Fruit fly (Drosophila melanogaster) whole organism: ENCODE data around the gene CG14362.

ENCODE experiments used
- CG8478 ChIP-seq: fragments of >200 bp; optimal IDR thresholded peaks from 2 replicates; lab custom pipeline; 2018; ENCODE audit warnings: inconsistent platforms
- Dll ChIP-seq: fragments of >200 bp; optimal IDR thresholded peaks from 2 replicates; lab custom pipeline; 2017
- usp ChIP-seq: fragments of >200 bp; optimal IDR thresholded peaks from 2 replicates; lab custom pipeline; 2017; ENCODE audit warnings: missing biosample characterization, missing genetic modification characterization, mixed read lengths

DNA sequence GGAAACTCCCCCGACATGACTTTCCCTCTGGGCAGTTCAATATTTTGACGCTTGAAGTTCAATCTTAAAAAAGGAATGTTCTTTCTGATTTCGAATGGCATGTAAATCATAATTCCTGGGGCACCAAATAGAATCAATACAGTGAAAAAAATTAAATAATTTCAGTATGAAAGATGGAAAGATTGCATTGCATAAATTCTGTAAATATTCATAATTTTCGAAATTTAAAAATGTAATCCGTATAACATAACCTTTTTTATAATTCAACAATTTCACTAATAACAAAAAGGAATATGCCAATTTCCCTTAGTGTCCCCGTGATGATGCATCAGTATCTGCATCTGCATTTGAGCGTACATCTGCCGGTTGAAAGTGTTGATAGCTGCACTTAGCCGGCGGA lies 25.6 kb upstream of the CG14362 start:
- TF ChIP-seq CG8478 (lab: Kevin White, UChicago) (no peak), Dll (lab: Kevin White, UChicago) (no peak), usp (GFP tag; lab: Kevin White, UChicago) (no peak)
